Fruit fly (Drosophila melanogaster) whole organism, embryonic: ENCODE measurements around the gene Pde6.

ENCODE experiments used
- Awh ChIP-seq: fragments of 200-800 bp; sonication (Bioruptor generic); IDR thresholded peaks from 2 replicates; pipeline ENCODE4, ENCODE4 v1.3.6; 2022; ENCODE audit warnings: missing biosample characterization, missing genetic modification characterization
- Bgb ChIP-seq: fragments of 200-800 bp; sonication (Bioruptor generic); IDR thresholded peaks from 2 replicates; pipeline ENCODE4 v1.3.6; 2022; ENCODE audit warnings: missing biosample characterization, missing genetic modification characterization; ENCODE audit not compliant: partially characterized antibody
- CG11695 ChIP-seq: fragments of 200-800 bp; sonication (Bioruptor generic); IDR thresholded peaks from 3 replicates; pipeline ENCODE4 v1.3.6; 2022; ENCODE audit warnings: missing biosample characterization, missing genetic modification characterization
- CG11696 ChIP-seq: fragments of 200-800 bp; sonication (Bioruptor generic); IDR thresholded peaks from 2 replicates; pipeline ENCODE4 v1.3.6; 2022; ENCODE audit warnings: missing biosample characterization, missing genetic modification characterization
- CG13123 ChIP-seq: fragments of 200-800 bp; sonication (Bioruptor generic); optimal IDR thresholded peaks from 2 replicates; lab custom pipeline; 2016; ENCODE audit warnings: missing biosample characterization, missing genetic modification characterization
- CG13287 ChIP-seq: fragments of 200-800 bp; sonication (Bioruptor generic); IDR thresholded peaks from 2 replicates; pipeline ENCODE4 v1.3.6; 2022; ENCODE audit warnings: missing biosample characterization, missing genetic modification characterization; ENCODE audit not compliant: partially characterized antibody
- CG14014 ChIP-seq: fragments of 200-800 bp; sonication (Bioruptor generic); IDR thresholded peaks from 2 replicates; pipeline ENCODE4 v1.3.6; 2022; ENCODE audit warnings: missing biosample characterization, missing genetic modification characterization
- CG14710 ChIP-seq: fragments of 200-800 bp; sonication (Bioruptor generic); optimal IDR thresholded peaks from 3 replicates; lab custom pipeline; 2019; ENCODE audit warnings: missing biosample characterization, mild to moderate bottlenecking, missing genetic modification characterization, moderate library complexity
- CG15269 ChIP-seq: fragments of 200-800 bp; sonication (Bioruptor generic); optimal IDR thresholded peaks from 2 replicates; lab custom pipeline; 2018; ENCODE audit warnings: missing biosample characterization, mild to moderate bottlenecking, missing genetic modification characterization, moderate library complexity
- CG1529 ChIP-seq: fragments of 200-800 bp; sonication (Bioruptor generic); optimal IDR thresholded peaks from 3 replicates; lab custom pipeline; 2018; ENCODE audit warnings: missing biosample characterization, missing genetic modification characterization
- CG1603 ChIP-seq: fragments of 200-800 bp; sonication (Bioruptor generic); optimal IDR thresholded peaks from 2 replicates; lab custom pipeline; 2019; ENCODE audit warnings: missing biosample characterization, mild to moderate bottlenecking, missing genetic modification characterization, moderate library complexity
- CG17361 ChIP-seq: fragments of 200-800 bp; sonication (Bioruptor generic); IDR thresholded peaks from 3 replicates; pipeline ENCODE4 v1.3.6; 2022; ENCODE audit warnings: missing biosample characterization, missing genetic modification characterization
- CG2875 ChIP-seq: fragments of 200-800 bp; sonication (Bioruptor generic); optimal IDR thresholded peaks from 2 replicates; lab custom pipeline; 2017; ENCODE audit warnings: missing biosample characterization, mild to moderate bottlenecking, missing genetic modification characterization, missing genetic modification reagents
- CG31388 ChIP-seq: fragments of 200-800 bp; sonication (Bioruptor generic); optimal IDR thresholded peaks from 2 replicates; lab custom pipeline; 2016; ENCODE audit warnings: missing biosample characterization, missing genetic modification characterization
- CG31441 ChIP-seq: fragments of 200-800 bp; sonication (Bioruptor generic); IDR thresholded peaks from 2 replicates; pipeline ENCODE4 v1.3.6; 2022; ENCODE audit warnings: missing biosample characterization, missing genetic modification characterization
- CG32772 ChIP-seq: fragments of 200-800 bp; sonication (Bioruptor generic); IDR thresholded peaks from 2 replicates; pipeline ENCODE4 v1.3.6; 2022; ENCODE audit warnings: missing biosample characterization, missing genetic modification characterization
- CG34422 ChIP-seq: fragments of 200-800 bp; sonication (Bioruptor generic); IDR thresholded peaks from 3 replicates; pipeline ENCODE4 v1.3.6; 2022; ENCODE audit warnings: missing biosample characterization, missing genetic modification characterization
- CG3726 ChIP-seq: fragments of 200-800 bp; sonication (Bioruptor generic); IDR thresholded peaks from 3 replicates; pipeline ENCODE4, ENCODE4 v1.3.6; 2022; ENCODE audit warnings: missing biosample characterization, missing genetic modification characterization
- CG7556 ChIP-seq: fragments of 200-800 bp; sonication (Bioruptor generic); optimal IDR thresholded peaks from 2 replicates; lab custom pipeline; 2017; ENCODE audit warnings: missing biosample characterization, mild to moderate bottlenecking, missing genetic modification characterization
- CG8388 ChIP-seq: fragments of 200-800 bp; sonication (Bioruptor generic); optimal IDR thresholded peaks from 2 replicates; lab custom pipeline; 2019; ENCODE audit warnings: missing biosample characterization, mild to moderate bottlenecking, missing genetic modification characterization, moderate library complexity
- CG9932 ChIP-seq: fragments of 200-800 bp; sonication (Bioruptor generic); IDR thresholded peaks from 2 replicates; pipeline ENCODE4 v1.3.6; 2022; ENCODE audit warnings: missing biosample characterization, missing genetic modification characterization
- Dfd ChIP-seq, 2 experiments: fragments of >200 bp; optimal IDR thresholded peaks; 2 replicates each; lab custom pipeline; 2017; ENCODE audit warnings: missing biosample characterization in 2 of 2, missing genetic modification characterization in 2 of 2
- Drgx ChIP-seq: fragments of 200-800 bp; sonication (Bioruptor generic); IDR thresholded peaks from 2 replicates; pipeline ENCODE4 v1.3.6; 2022; ENCODE audit warnings: missing biosample characterization, missing genetic modification characterization
- E2f1 ChIP-seq: fragments of 200-800 bp; sonication (Bioruptor generic); IDR thresholded peaks from 2 replicates; pipeline ENCODE4 v1.3.6; 2022; ENCODE audit warnings: missing biosample characterization, missing genetic modification characterization
- ERR ChIP-seq: fragments of 200-800 bp; sonication (Bioruptor generic); optimal IDR thresholded peaks from 2 replicates; lab custom pipeline; 2016; ENCODE audit warnings: missing biosample characterization, missing genetic modification characterization
- Eip74EF ChIP-seq, 2 experiments: fragments of 200-800 bp in 1 of 2; fragments of >200 bp in 1 of 2; sonication (Bioruptor generic) in 1 of 2; optimal IDR thresholded peaks; 2 replicates each; lab custom pipeline; 2017 to 2019; ENCODE audit warnings: missing biosample characterization in 2 of 2, missing genetic modification characterization in 2 of 2, mild to moderate bottlenecking in 1 of 2, moderate library complexity in 1 of 2
- Gsc ChIP-seq: fragments of 200-800 bp; sonication (Bioruptor generic); IDR thresholded peaks from 2 replicates; pipeline ENCODE4 v1.3.6; 2022; ENCODE audit warnings: missing biosample characterization, missing genetic modification characterization
- HmgD ChIP-seq: fragments of 200-800 bp; sonication (Bioruptor generic); optimal IDR thresholded peaks from 3 replicates; lab custom pipeline; 2016; ENCODE audit warnings: missing biosample characterization, missing genetic modification characterization
- MBD-R2 ChIP-seq: fragments of 200-800 bp; sonication (Bioruptor generic); IDR thresholded peaks from 2 replicates; pipeline ENCODE4 v1.3.6; 2022; ENCODE audit warnings: missing biosample characterization, missing genetic modification characterization
- NFAT ChIP-seq: fragments of 200-800 bp; sonication (Bioruptor generic); IDR thresholded peaks from 2 replicates; pipeline ENCODE4 v1.3.6; 2022; ENCODE audit warnings: missing biosample characterization, missing genetic modification characterization
- Pdp1 ChIP-seq, 2 experiments: fragments of 200-800 bp; sonication (Bioruptor generic); optimal IDR thresholded peaks; 3 replicates each; lab custom pipeline; 2016; ENCODE audit warnings: missing biosample characterization in 2 of 2, missing genetic modification characterization in 2 of 2, mild to moderate bottlenecking in 1 of 2, moderate library complexity in 1 of 2
- Vsx1 ChIP-seq: fragments of 200-800 bp; sonication (Bioruptor generic); optimal IDR thresholded peaks from 2 replicates; lab custom pipeline; 2017; ENCODE audit warnings: missing biosample characterization, mild to moderate bottlenecking, missing genetic modification characterization, missing genetic modification reagents
- Xrp1 ChIP-seq: fragments of 200-800 bp; sonication (Bioruptor generic); IDR thresholded peaks from 2 replicates; pipeline ENCODE4 v1.3.6; 2022; ENCODE audit warnings: missing biosample characterization, missing genetic modification characterization
- bab2 ChIP-seq: fragments of 200-800 bp; sonication (Bioruptor generic); optimal IDR thresholded peaks from 2 replicates; lab custom pipeline; 2016; ENCODE audit warnings: missing biosample characterization, missing genetic modification characterization
- bowl ChIP-seq: fragments of 200-800 bp; sonication (Bioruptor generic); IDR thresholded peaks from 2 replicates; pipeline ENCODE4 v1.3.6; 2022; ENCODE audit warnings: missing biosample characterization, missing genetic modification characterization
- dati ChIP-seq: fragments of 200-800 bp; sonication (Bioruptor generic); IDR thresholded peaks from 2 replicates; pipeline ENCODE4 v1.3.6; 2022; ENCODE audit warnings: missing biosample characterization, missing genetic modification characterization
- dpn ChIP-seq, 2 experiments: fragments of 200-800 bp; sonication (Bioruptor generic); optimal IDR thresholded peaks; 3 replicates each; lab custom pipeline; 2016; ENCODE audit warnings: missing biosample characterization in 2 of 2, missing genetic modification characterization in 2 of 2
- emc ChIP-seq: fragments of 200-800 bp; sonication (Bioruptor generic); optimal IDR thresholded peaks from 2 replicates; lab custom pipeline; 2016; ENCODE audit warnings: missing biosample characterization, missing genetic modification characterization
- en ChIP-seq: fragments of 200-800 bp; sonication (Bioruptor generic); optimal IDR thresholded peaks from 2 replicates; lab custom pipeline; 2016; ENCODE audit warnings: missing biosample characterization, missing genetic modification characterization
- fd3F ChIP-seq: fragments of 200-800 bp; sonication (Bioruptor generic); optimal IDR thresholded peaks from 2 replicates; lab custom pipeline; 2018; ENCODE audit warnings: missing biosample characterization, mild to moderate bottlenecking, missing genetic modification characterization, moderate library complexity
- gcm2 ChIP-seq: fragments of 200-800 bp; sonication (Bioruptor generic); optimal IDR thresholded peaks from 2 replicates; lab custom pipeline; 2016; ENCODE audit warnings: missing biosample characterization, missing genetic modification characterization
- hb ChIP-seq: fragments of 200-800 bp; sonication (Bioruptor generic); IDR thresholded peaks from 3 replicates; pipeline ENCODE4 v1.3.6; 2022; ENCODE audit warnings: missing biosample characterization, missing genetic modification characterization; ENCODE audit not compliant: partially characterized antibody
- lilli ChIP-seq: fragments of 200-800 bp; sonication (Bioruptor generic); optimal IDR thresholded peaks from 3 replicates; lab custom pipeline; 2016; ENCODE audit warnings: missing biosample characterization, missing genetic modification characterization
- org-1 ChIP-seq: fragments of 200-800 bp; sonication (Bioruptor generic); optimal IDR thresholded peaks from 2 replicates; lab custom pipeline; 2017; ENCODE audit warnings: missing biosample characterization, missing genetic modification characterization
- ro ChIP-seq: fragments of 200-800 bp; sonication (Bioruptor generic); IDR thresholded peaks from 2 replicates; pipeline ENCODE4 v1.3.6; 2022; ENCODE audit warnings: missing biosample characterization, missing genetic modification characterization
- row ChIP-seq: fragments of 200-800 bp; sonication (Bioruptor generic); IDR thresholded peaks from 3 replicates; pipeline ENCODE4 v1.3.6; 2022; ENCODE audit warnings: missing biosample characterization, missing genetic modification characterization
- sens-2 ChIP-seq: fragments of 200-800 bp; sonication (Bioruptor generic); IDR thresholded peaks from 2 replicates; pipeline ENCODE4 v1.3.6; 2022; ENCODE audit warnings: missing biosample characterization, missing genetic modification characterization
- trem ChIP-seq: fragments of 200-800 bp; optimal IDR thresholded peaks from 3 replicates; lab custom pipeline; 2019; ENCODE audit warnings: missing biosample characterization, mild to moderate bottlenecking, missing genetic modification characterization, moderate library complexity
- vfl ChIP-seq: fragments of 200-800 bp; sonication (Bioruptor generic); optimal IDR thresholded peaks from 2 replicates; lab custom pipeline; 2016; ENCODE audit warnings: missing biosample characterization, missing genetic modification characterization
- vnd ChIP-seq: fragments of 200-800 bp; sonication (Bioruptor generic); IDR thresholded peaks from 3 replicates; pipeline ENCODE4 v1.3.6; 2022; ENCODE audit warnings: missing biosample characterization, missing genetic modification characterization; ENCODE audit not compliant: partially characterized antibody
- zen ChIP-seq: fragments of 200-800 bp; sonication (Bioruptor generic); optimal IDR thresholded peaks from 3 replicates; lab custom pipeline; 2018; ENCODE audit warnings: missing biosample characterization, mild to moderate bottlenecking, missing genetic modification characterization, moderate library complexity

Gene Pde6

dm6 chr3R:14469724-14470123, 88.4 kb downstream of the Pde6 start (continued):
- no peak for TF ChIP-seq en (GFP tag; lab: Kevin White, UChicago)
- TF ChIP-seq Xrp1 (GFP tag; lab: Robert Waterston, UW) = peak; percentile 88
- TF ChIP-seq CG8388 (GFP tag; lab: Kevin White, UChicago) = peak; percentile 56
- TF ChIP-seq CG1603 (tag; lab: Kevin White, UChicago) = peak; percentile 47
- no peak for TF ChIP-seq HmgD (GFP tag; lab: Kevin White, UChicago)
- 0 out of 2 replicates have a peak, but pooled peaks have one; percentile 27 for TF ChIP-seq CG11696
- TF ChIP-seq CG7556 = peak; percentile 53
- no peak for TF ChIP-seq ERR (GFP tag; lab: Kevin White, UChicago)
- TF ChIP-seq gcm2 (GFP tag; lab: Kevin White, UChicago) = peak; percentile 6
- no peak for TF ChIP-seq Dfd (GFP tag; optimal IDR thresholded peaks at IDR 0.05; lab: Kevin White, UChicago)
- TF ChIP-seq E2f1 (GFP tag; lab: Robert Waterston, UW) = peak; percentile 45; the same call in 1 of the 2 replicates
- peak; percentile 37 for TF ChIP-seq lilli (GFP tag; lab: Kevin White, UChicago)
- TF ChIP-seq CG31441 (GFP tag; lab: Robert Waterston, UW) = peak; percentile 82
- TF ChIP-seq vnd (GFP tag; lab: Robert Waterston, UW) = no peak
- TF ChIP-seq dati (GFP tag; lab: Robert Waterston, UW) = no peak
- TF ChIP-seq CG13287 (GFP tag; lab: Robert Waterston, UW) = no peak
- TF ChIP-seq emc (GFP tag; lab: Kevin White, UChicago) = no peak
- no peak for TF ChIP-seq CG9932
- TF ChIP-seq zen (tag; lab: Kevin White, UChicago) = peak; percentile 71
- peak; percentile 79 for TF ChIP-seq CG14710 (tag; lab: Kevin White, UChicago)
- TF ChIP-seq dpn (GFP tag; optimal IDR thresholded peaks at IDR 0.05; lab: Kevin White, UChicago) = peak; percentile 4 to 39
- 0 out of 3 replicates have a peak, but pooled peaks have one; percentile 44 for TF ChIP-seq CG11695 (GFP tag; lab: Robert Waterston, UW)
- TF ChIP-seq CG15269 (tag; lab: Kevin White, UChicago) = peak; percentile 64
- TF ChIP-seq Eip74EF (GFP tag; optimal IDR thresholded peaks at IDR 0.05; lab: Kevin White, UChicago) = peak in 1 of 2 experiments; percentile 61
- TF ChIP-seq MBD-R2 (GFP tag; lab: Robert Waterston, UW) = no peak
- TF ChIP-seq CG13123 (GFP tag; lab: Kevin White, UChicago) = peak; percentile 17
- no peak for TF ChIP-seq fd3F (GFP tag; lab: Kevin White, UChicago)
- TF ChIP-seq ro (GFP tag; lab: Robert Waterston, UW) = peak; percentile 16; the same call in 1 of the 2 replicates
- peak; percentile 80 for TF ChIP-seq row (GFP tag; lab: Robert Waterston, UW)
- peak; percentile 34 for TF ChIP-seq org-1 (GFP tag; lab: Kevin White, UChicago)
- TF ChIP-seq CG17361 (GFP tag; lab: Robert Waterston, UW) = peak; percentile 73
- TF ChIP-seq bab2 (GFP tag; lab: Kevin White, UChicago) = peak; percentile 47
- TF ChIP-seq Awh (GFP tag; lab: Robert Waterston, UW) = peak; percentile 52; the same call in 1 of the 2 replicates
- no peak for TF ChIP-seq NFAT (GFP tag; lab: Robert Waterston, UW)
- no peak for TF ChIP-seq vfl (GFP tag; lab: Kevin White, UChicago)
- peak; percentile 62 for TF ChIP-seq CG1529
- peak; percentile 78 for TF ChIP-seq Drgx (GFP tag; lab: Robert Waterston, UW)
- TF ChIP-seq hb (GFP tag; lab: Robert Waterston, UW) = no peak
- no peak for TF ChIP-seq CG31388 (GFP tag; lab: Kevin White, UChicago)
- TF ChIP-seq Bgb (GFP tag; lab: Robert Waterston, UW) = no peak
- no peak for TF ChIP-seq CG32772
- TF ChIP-seq trem (tag; lab: Kevin White, UChicago) = peak; percentile 67
- no peak for TF ChIP-seq CG3726 (GFP tag; lab: Robert Waterston, UW)
- peak; percentile 51 for TF ChIP-seq CG2875 (GFP tag; lab: Kevin White, UChicago)
- TF ChIP-seq CG14014 = no peak
- TF ChIP-seq Pdp1 (GFP tag; optimal IDR thresholded peaks at IDR 0.05; lab: Kevin White, UChicago) = peak in 1 of 2 experiments; percentile 51
- TF ChIP-seq Gsc (GFP tag; lab: Robert Waterston, UW) = no peak; the same call in 1 of the 2 replicates
- peak; percentile 58; the same call in 2 of the 3 replicates for TF ChIP-seq CG34422 (GFP tag; lab: Robert Waterston, UW)
- TF ChIP-seq bowl (GFP tag; lab: Robert Waterston, UW) = no peak
- 0 out of 2 replicates have a peak, but pooled peaks have one; percentile 16 for TF ChIP-seq sens-2 (GFP tag; lab: Robert Waterston, UW)
- TF ChIP-seq Vsx1 (GFP tag; lab: Kevin White, UChicago) = peak; percentile 20
